Fruit fly (Drosophila melanogaster) whole organism, embryonic: ENCODE data around the gene dome.
A peak's percentile ranks its signal among the peaks of the same experiment; 100 is the strongest.

ENCODE experiments used
- Asciz ChIP-seq: fragments of 200-800 bp; sonication (Bioruptor generic); optimal IDR thresholded peaks from 2 replicates; lab custom pipeline; 2017; ENCODE audit warnings: missing biosample characterization, mild to moderate bottlenecking, missing genetic modification characterization, missing genetic modification reagents
- Bgb ChIP-seq: fragments of 200-800 bp; sonication (Bioruptor generic); IDR thresholded peaks from 2 replicates; pipeline ENCODE4 v1.3.6; 2022; ENCODE audit warnings: missing biosample characterization, missing genetic modification characterization; ENCODE audit not compliant: partially characterized antibody
- CG10366 ChIP-seq: fragments of 200-800 bp; sonication (Bioruptor generic); IDR thresholded peaks from 2 replicates; pipeline ENCODE4 v1.3.6; 2022; ENCODE audit warnings: missing biosample characterization, missing genetic modification characterization
- CG12299 ChIP-seq: fragments of 200-800 bp; sonication (Bioruptor generic); optimal IDR thresholded peaks from 2 replicates; lab custom pipeline; 2018; ENCODE audit warnings: missing biosample characterization, mild to moderate bottlenecking, missing genetic modification characterization
- CG2116 ChIP-seq: fragments of 200-800 bp; sonication (Bioruptor generic); optimal IDR thresholded peaks from 3 replicates; lab custom pipeline; 2018; ENCODE audit warnings: missing biosample characterization, mild to moderate bottlenecking, missing genetic modification characterization
- CG2712 ChIP-seq: fragments of 200-800 bp; optimal IDR thresholded peaks from 3 replicates; lab custom pipeline; 2019; ENCODE audit warnings: missing biosample characterization, mild to moderate bottlenecking, missing genetic modification characterization, moderate library complexity
- CG30020 ChIP-seq: fragments of 200-800 bp; optimal IDR thresholded peaks from 2 replicates; lab custom pipeline; 2019; ENCODE audit warnings: missing biosample characterization, mild to moderate bottlenecking, missing genetic modification characterization, moderate library complexity
- CG3065 ChIP-seq: fragments of 200-800 bp; sonication (Bioruptor generic); optimal IDR thresholded peaks from 2 replicates; lab custom pipeline; 2016; ENCODE audit warnings: missing biosample characterization, missing genetic modification characterization
- CG34224 ChIP-seq: fragments of 200-800 bp; sonication (Bioruptor generic); IDR thresholded peaks from 3 replicates; pipeline ENCODE4 v1.3.6; 2022; ENCODE audit warnings: missing biosample characterization, missing genetic modification characterization; ENCODE audit not compliant: partially characterized antibody
- CG4282 ChIP-seq: fragments of 200-800 bp; sonication (Bioruptor generic); optimal IDR thresholded peaks from 2 replicates; lab custom pipeline; 2016; ENCODE audit warnings: missing biosample characterization, missing genetic modification characterization
- CG4730 ChIP-seq: fragments of 200-800 bp; sonication (Bioruptor generic); IDR thresholded peaks from 2 replicates; pipeline ENCODE4 v1.3.6; 2022; ENCODE audit warnings: missing biosample characterization, missing genetic modification characterization
- CG5180 ChIP-seq: fragments of 200-800 bp; sonication (Bioruptor generic); optimal IDR thresholded peaks from 3 replicates; lab custom pipeline; 2017; ENCODE audit warnings: missing biosample characterization, missing genetic modification characterization, mild to moderate bottlenecking, moderate library complexity, missing genetic modification reagents
- CG6654 ChIP-seq: fragments of 200-800 bp; sonication (Bioruptor generic); optimal IDR thresholded peaks from 2 replicates; lab custom pipeline; 2017; ENCODE audit warnings: missing biosample characterization, mild to moderate bottlenecking, missing genetic modification characterization
- CG7372 ChIP-seq: fragments of 200-800 bp; sonication (Bioruptor generic); IDR thresholded peaks from 2 replicates; pipeline ENCODE4 v1.3.6; 2022; ENCODE audit warnings: missing biosample characterization, missing genetic modification characterization
- CG7556 ChIP-seq: fragments of 200-800 bp; sonication (Bioruptor generic); optimal IDR thresholded peaks from 2 replicates; lab custom pipeline; 2017; ENCODE audit warnings: missing biosample characterization, mild to moderate bottlenecking, missing genetic modification characterization
- CG7745 ChIP-seq: fragments of 200-800 bp; sonication (Bioruptor generic); optimal IDR thresholded peaks from 2 replicates; lab custom pipeline; 2018; ENCODE audit warnings: missing biosample characterization, mild to moderate bottlenecking, missing genetic modification characterization, moderate library complexity
- CG7928 ChIP-seq: fragments of 200-800 bp; sonication (Bioruptor generic); optimal IDR thresholded peaks from 2 replicates; lab custom pipeline; 2017; ENCODE audit warnings: missing biosample characterization, mild to moderate bottlenecking, missing genetic modification characterization
- CG9437 ChIP-seq: fragments of 200-800 bp; sonication (Bioruptor generic); optimal IDR thresholded peaks from 2 replicates; lab custom pipeline; 2018; ENCODE audit warnings: missing biosample characterization, mild to moderate bottlenecking, missing genetic modification characterization
- CG9797 ChIP-seq: fragments of 200-800 bp; sonication (Bioruptor generic); optimal IDR thresholded peaks from 3 replicates; lab custom pipeline; 2018; ENCODE audit warnings: missing biosample characterization, mild to moderate bottlenecking, missing genetic modification characterization
- Chrac-16 ChIP-seq: fragments of 200-800 bp; sonication (Bioruptor generic); optimal IDR thresholded peaks from 3 replicates; lab custom pipeline; 2016; ENCODE audit warnings: missing biosample characterization, missing genetic modification characterization
- D ChIP-seq, 2 experiments: fragments of 200-800 bp in 1 of 2; fragments of >200 bp in 1 of 2; sonication (Bioruptor generic) in 1 of 2; optimal IDR thresholded peaks; 2 replicates in 1 of 2; 3 replicates in 1 of 2; lab custom pipeline; 2017; ENCODE audit warnings: mild to moderate bottlenecking in 1 of 2, missing biosample characterization in 1 of 2, missing genetic modification characterization in 1 of 2, missing genetic modification reagents in 1 of 2
- D19A ChIP-seq: fragments of 200-800 bp; optimal IDR thresholded peaks from 3 replicates; lab custom pipeline; 2019; ENCODE audit warnings: missing biosample characterization, mild to moderate bottlenecking, missing genetic modification characterization, moderate library complexity
- Dek ChIP-seq: fragments of 200-800 bp; sonication (Bioruptor generic); optimal IDR thresholded peaks from 3 replicates; lab custom pipeline; 2019; ENCODE audit warnings: missing biosample characterization, mild to moderate bottlenecking, missing genetic modification characterization, moderate library complexity
- Dll ChIP-seq: fragments of 200-800 bp; sonication (Bioruptor generic); IDR thresholded peaks from 4 replicates; pipeline ENCODE4 v1.3.6; 2022; ENCODE audit warnings: missing biosample characterization, missing genetic modification characterization; ENCODE audit not compliant: partially characterized antibody
- Doc2 ChIP-seq: fragments of 200-800 bp; sonication (Bioruptor generic); IDR thresholded peaks from 2 replicates; pipeline ENCODE4 v1.3.6; 2022; ENCODE audit warnings: missing biosample characterization, missing genetic modification characterization
- H2.0 ChIP-seq: fragments of 200-800 bp; sonication (Bioruptor generic); IDR thresholded peaks from 2 replicates; pipeline ENCODE4 v1.3.6; 2022; ENCODE audit warnings: missing biosample characterization, missing genetic modification characterization
- Hmr ChIP-seq: fragments of 200-800 bp; sonication (Bioruptor generic); optimal IDR thresholded peaks from 3 replicates; lab custom pipeline; 2017; ENCODE audit warnings: mild to moderate bottlenecking, missing biosample characterization, missing genetic modification reagents, missing genetic modification characterization
- Jarid2 ChIP-seq: fragments of 200-800 bp; sonication (Bioruptor generic); optimal IDR thresholded peaks from 3 replicates; lab custom pipeline; 2017; ENCODE audit warnings: mild to moderate bottlenecking, missing biosample characterization, missing genetic modification reagents, missing genetic modification characterization
- Lpt ChIP-seq: fragments of >200 bp; optimal IDR thresholded peaks from 2 replicates; lab custom pipeline; 2018; ENCODE audit warnings: missing biosample characterization, missing genetic modification characterization
- Med ChIP-seq: fragments of 200-800 bp; sonication (Bioruptor generic); peaks from one replicate; lab custom pipeline; 2016; ENCODE audit warnings: missing biosample characterization, missing genetic modification characterization, mild to moderate bottlenecking, inconsistent platforms, moderate library complexity
- Rx ChIP-seq: fragments of 200-800 bp; sonication (Bioruptor generic); IDR thresholded peaks from 2 replicates; pipeline ENCODE4 v1.3.6; 2022; ENCODE audit warnings: missing biosample characterization, missing genetic modification characterization
- aop ChIP-seq: fragments of 200-800 bp; sonication (Bioruptor generic); IDR thresholded peaks from 2 replicates; pipeline ENCODE4 v1.3.6; 2022; ENCODE audit warnings: missing biosample characterization, missing genetic modification characterization
- az2 ChIP-seq: fragments of 200-800 bp; sonication (Bioruptor generic); optimal IDR thresholded peaks from 3 replicates; lab custom pipeline; 2016; ENCODE audit warnings: missing biosample characterization, missing genetic modification characterization
- bigmax ChIP-seq: fragments of 200-800 bp; sonication (Bioruptor generic); optimal IDR thresholded peaks from 2 replicates; lab custom pipeline; 2018; ENCODE audit warnings: missing biosample characterization, mild to moderate bottlenecking, missing genetic modification characterization
- chm ChIP-seq: fragments of 200-800 bp; sonication (Bioruptor generic); IDR thresholded peaks from 2 replicates; pipeline ENCODE4 v1.3.6; 2022; ENCODE audit warnings: missing biosample characterization, missing genetic modification characterization
- corto ChIP-seq: fragments of 200-800 bp; sonication (Bioruptor generic); optimal IDR thresholded peaks from 2 replicates; lab custom pipeline; 2016; ENCODE audit warnings: missing biosample characterization, mild to moderate bottlenecking, missing genetic modification characterization, moderate library complexity
- gcm2 ChIP-seq: fragments of 200-800 bp; sonication (Bioruptor generic); optimal IDR thresholded peaks from 2 replicates; lab custom pipeline; 2016; ENCODE audit warnings: missing biosample characterization, missing genetic modification characterization
- gt ChIP-seq: fragments of 200-800 bp; sonication (Bioruptor generic); IDR thresholded peaks from 2 replicates; pipeline ENCODE4 v1.3.6; 2022; ENCODE audit warnings: missing biosample characterization, missing genetic modification characterization
- jigr1 ChIP-seq: fragments of 200-800 bp; sonication (Bioruptor generic); IDR thresholded peaks from 3 replicates; pipeline ENCODE4 v1.3.6; 2022; ENCODE audit warnings: missing biosample characterization, missing genetic modification characterization
- pum ChIP-seq: fragments of 200-800 bp; sonication (Bioruptor generic); optimal IDR thresholded peaks from 2 replicates; lab custom pipeline; 2016; ENCODE audit warnings: missing biosample characterization, missing genetic modification characterization
- repo ChIP-seq: fragments of 200-800 bp; sonication (Bioruptor generic); optimal IDR thresholded peaks from 2 replicates; lab custom pipeline; 2016; ENCODE audit warnings: missing biosample characterization, missing genetic modification characterization
- run ChIP-seq: fragments of 200-800 bp; sonication (Bioruptor generic); optimal IDR thresholded peaks from 3 replicates; lab custom pipeline; 2018; ENCODE audit warnings: missing biosample characterization, mild to moderate bottlenecking, missing genetic modification characterization
- sd ChIP-seq: fragments of 200-800 bp; sonication (Bioruptor generic); optimal IDR thresholded peaks from 3 replicates; lab custom pipeline; 2018; ENCODE audit warnings: missing biosample characterization, mild to moderate bottlenecking, missing genetic modification characterization, moderate library complexity
- sens-2 ChIP-seq: fragments of 200-800 bp; sonication (Bioruptor generic); IDR thresholded peaks from 2 replicates; pipeline ENCODE4 v1.3.6; 2022; ENCODE audit warnings: missing biosample characterization, missing genetic modification characterization
- sna ChIP-seq: fragments of 200-800 bp; sonication (Bioruptor generic); IDR thresholded peaks from 2 replicates; pipeline ENCODE4 v1.3.6; 2022; ENCODE audit warnings: missing biosample characterization, missing genetic modification characterization; ENCODE audit not compliant: partially characterized antibody
- tin ChIP-seq: fragments of 200-800 bp; sonication (Bioruptor generic); optimal IDR thresholded peaks from 3 replicates; lab custom pipeline; 2016; ENCODE audit warnings: missing biosample characterization, missing genetic modification characterization
- trem ChIP-seq: fragments of 200-800 bp; optimal IDR thresholded peaks from 3 replicates; lab custom pipeline; 2019; ENCODE audit warnings: missing biosample characterization, mild to moderate bottlenecking, missing genetic modification characterization, moderate library complexity
- wor ChIP-seq: fragments of 200-800 bp; sonication (Bioruptor generic); IDR thresholded peaks from 2 replicates; pipeline ENCODE4 v1.3.6; 2022; ENCODE audit warnings: missing biosample characterization, missing genetic modification characterization

Gene dome

dm6 chrX:19692951-19693698, 9.8 kb upstream of the dome start, which contains the start of gene Mer (continued):
- TF ChIP-seq D (optimal IDR thresholded peaks at IDR 0.05; lab: Kevin White, UChicago) (no peak), D (GFP tag; optimal IDR thresholded peaks at IDR 0.05; lab: Kevin White, UChicago) (peak; percentile 73), gt (GFP tag; lab: Robert Waterston, UW) (no peak), CG2712 (tag; lab: Kevin White, UChicago) (peak; percentile 86), Lpt (GFP tag; lab: Kevin White, UChicago) (no peak), CG12299 (tag; lab: Kevin White, UChicago) (peak; percentile 84), pum (peak; percentile 78), CG3065 (peak; percentile 17), aop (no peak), Chrac-16 (GFP tag; lab: Kevin White, UChicago) (peak; percentile 81), corto (GFP tag; lab: Kevin White, UChicago) (peak; percentile 6), CG2116 (GFP tag; lab: Kevin White, UChicago) (peak; percentile 49), jigr1 (GFP tag; lab: Robert Waterston, UW) (0 out of 3 replicates have a peak, but pooled peaks have one; percentile 37), tin (GFP tag; lab: Kevin White, UChicago) (peak; percentile 76), sd (tag; lab: Kevin White, UChicago) (no peak), CG10366 (GFP tag; lab: Robert Waterston, UW) (peak; percentile 73), Dek (tag; lab: Kevin White, UChicago) (peak; percentile 74), Jarid2 (GFP tag; lab: Kevin White, UChicago) (no peak), CG6654 (GFP tag; lab: Kevin White, UChicago) (peak; percentile 56), CG9797 (peak; percentile 67), CG5180 (GFP tag; lab: Kevin White, UChicago) (peak; percentile 63), Med (GFP tag; lab: Kevin White, UChicago) (peak; percentile 99), D19A (tag; lab: Kevin White, UChicago) (peak; percentile 76), Bgb (GFP tag; lab: Robert Waterston, UW) (peak; percentile 13; the same call in 1 of the 2 replicates), CG9437 (GFP tag; lab: Kevin White, UChicago) (peak; percentile 57), run (peak; percentile 52), Hmr (peak; percentile 87), repo (GFP tag; lab: Kevin White, UChicago) (peak; percentile 76), CG30020 (tag; lab: Kevin White, UChicago) (peak; percentile 63), az2 (GFP tag; lab: Kevin White, UChicago) (peak; percentile 67), CG7928 (GFP tag; lab: Kevin White, UChicago) (peak; percentile 59), chm (GFP tag; lab: Robert Waterston, UW) (peak; percentile 84), sens-2 (GFP tag; lab: Robert Waterston, UW) (0 out of 2 replicates have a peak, but pooled peaks have one; percentile 58), Asciz (GFP tag; lab: Kevin White, UChicago) (no peak), Doc2 (GFP tag; lab: Robert Waterston, UW) (no peak), CG7556 (GFP tag; lab: Kevin White, UChicago) (peak; percentile 75), CG4282 (GFP tag; lab: Kevin White, UChicago) (peak; percentile 73), CG7745 (tag; lab: Kevin White, UChicago) (no peak), sna (GFP tag; lab: Robert Waterston, UW) (no peak), bigmax (GFP tag; lab: Kevin White, UChicago) (no peak), gcm2 (GFP tag; lab: Kevin White, UChicago) (peak; percentile 63), Dll (GFP tag; lab: Robert Waterston, UW) (no peak), CG4730 (GFP tag; lab: Robert Waterston, UW) (peak; percentile 67), CG7372 (GFP tag; lab: Robert Waterston, UW) (peak; percentile 81), CG34224 (GFP tag; lab: Robert Waterston, UW) (no peak), Rx (peak; percentile 63), trem (tag; lab: Kevin White, UChicago) (peak; percentile 86), wor (GFP tag; lab: Robert Waterston, UW) (peak; percentile 56; the same call in 1 of the 2 replicates), H2.0 (peak; percentile 64)
